Fruit fly (Drosophila melanogaster) whole organism, embryonic: ENCODE results near the gene CG4770.

Source experiments
- CG10431 ChIP-seq: fragments of 200-800 bp; sonication (Bioruptor generic); optimal IDR thresholded peaks from 3 replicates; lab custom pipeline; 2018; ENCODE audit warnings: missing biosample characterization, mild to moderate bottlenecking, missing genetic modification characterization
- CG12104 ChIP-seq: fragments of 200-800 bp; sonication (Bioruptor generic); optimal IDR thresholded peaks from 3 replicates; lab custom pipeline; 2016; ENCODE audit warnings: missing biosample characterization, missing genetic modification characterization
- CG12219 ChIP-seq: fragments of 200-800 bp; sonication (Bioruptor generic); optimal IDR thresholded peaks from 3 replicates; lab custom pipeline; 2018; ENCODE audit warnings: missing biosample characterization, mild to moderate bottlenecking, missing genetic modification characterization
- CG12236 ChIP-seq: fragments of 200-800 bp; sonication (Bioruptor generic); optimal IDR thresholded peaks from 2 replicates; lab custom pipeline; 2016; ENCODE audit warnings: missing biosample characterization, missing genetic modification characterization
- CG13287 ChIP-seq: fragments of 200-800 bp; sonication (Bioruptor generic); IDR thresholded peaks from 2 replicates; pipeline ENCODE4 v1.3.6; 2022; ENCODE audit warnings: missing biosample characterization, missing genetic modification characterization; ENCODE audit not compliant: partially characterized antibody
- CG13775 ChIP-seq: fragments of 200-800 bp; sonication (Bioruptor generic); optimal IDR thresholded peaks from 3 replicates; lab custom pipeline; 2017; ENCODE audit warnings: missing biosample characterization, mild to moderate bottlenecking, missing genetic modification characterization
- CG14860 ChIP-seq: fragments of 200-800 bp; sonication (Bioruptor generic); IDR thresholded peaks from 3 replicates; pipeline ENCODE4 v1.3.6; 2022; ENCODE audit warnings: missing biosample characterization, missing genetic modification characterization; ENCODE audit not compliant: partially characterized antibody
- CG17186 ChIP-seq: fragments of 200-800 bp; sonication (Bioruptor generic); optimal IDR thresholded peaks from 3 replicates; lab custom pipeline; 2017; ENCODE audit warnings: missing biosample characterization, missing genetic modification reagents, missing genetic modification characterization
- CG2129 ChIP-seq: fragments of 200-800 bp; sonication (Bioruptor generic); IDR thresholded peaks from 2 replicates; pipeline ENCODE4 v1.3.6; 2022; ENCODE audit warnings: missing biosample characterization, missing genetic modification characterization; ENCODE audit not compliant: partially characterized antibody
- CG33557 ChIP-seq: fragments of 200-800 bp; sonication (Bioruptor generic); optimal IDR thresholded peaks from 2 replicates; lab custom pipeline; 2019; ENCODE audit warnings: missing biosample characterization, mild to moderate bottlenecking, missing genetic modification characterization, moderate library complexity
- CG3407 ChIP-seq: fragments of 200-800 bp; sonication (Bioruptor generic); optimal IDR thresholded peaks from 2 replicates; lab custom pipeline; 2018; ENCODE audit warnings: missing biosample characterization, mild to moderate bottlenecking, missing genetic modification characterization
- CG42726 ChIP-seq: fragments of 200-800 bp; sonication (Bioruptor generic); IDR thresholded peaks from 2 replicates; pipeline ENCODE4 v1.3.6; 2022; ENCODE audit warnings: missing biosample characterization, missing genetic modification characterization; ENCODE audit not compliant: partially characterized antibody
- CG6254 ChIP-seq: fragments of 200-800 bp; sonication (Bioruptor generic); optimal IDR thresholded peaks from 3 replicates; lab custom pipeline; 2017; ENCODE audit warnings: mild to moderate bottlenecking, missing biosample characterization, missing genetic modification reagents, missing genetic modification characterization
- CG6272 ChIP-seq: fragments of 200-800 bp; sonication (Bioruptor generic); IDR thresholded peaks from 2 replicates; pipeline ENCODE4 v1.3.6; 2022; ENCODE audit warnings: missing biosample characterization, missing genetic modification characterization
- CG6683 ChIP-seq: fragments of 200-800 bp; sonication (Bioruptor generic); optimal IDR thresholded peaks from 2 replicates; lab custom pipeline; 2017; ENCODE audit warnings: missing biosample characterization, mild to moderate bottlenecking, missing genetic modification characterization, missing genetic modification reagents
- CG6854 ChIP-seq: fragments of 200-800 bp; sonication (Bioruptor generic); optimal IDR thresholded peaks from 3 replicates; lab custom pipeline; 2017; ENCODE audit warnings: missing biosample characterization, mild to moderate bottlenecking, missing genetic modification characterization
- CG7372 ChIP-seq: fragments of 200-800 bp; sonication (Bioruptor generic); IDR thresholded peaks from 2 replicates; pipeline ENCODE4 v1.3.6; 2022; ENCODE audit warnings: missing biosample characterization, missing genetic modification characterization
- CG7987 ChIP-seq: fragments of 200-800 bp; sonication (Bioruptor generic); optimal IDR thresholded peaks from 2 replicates; lab custom pipeline; 2018; ENCODE audit warnings: missing biosample characterization, mild to moderate bottlenecking, missing genetic modification characterization, moderate library complexity
- CG9727 ChIP-seq: fragments of 200-800 bp; sonication (Bioruptor generic); optimal IDR thresholded peaks from 3 replicates; lab custom pipeline; 2017; ENCODE audit warnings: missing biosample characterization, mild to moderate bottlenecking, missing genetic modification characterization
- D19B ChIP-seq: fragments of 200-800 bp; sonication (Bioruptor generic); optimal IDR thresholded peaks from 2 replicates; lab custom pipeline; 2017; ENCODE audit warnings: missing biosample characterization, mild to moderate bottlenecking, missing genetic modification characterization
- Doc2 ChIP-seq: fragments of 200-800 bp; sonication (Bioruptor generic); IDR thresholded peaks from 2 replicates; pipeline ENCODE4 v1.3.6; 2022; ENCODE audit warnings: missing biosample characterization, missing genetic modification characterization
- Drgx ChIP-seq: fragments of 200-800 bp; sonication (Bioruptor generic); IDR thresholded peaks from 2 replicates; pipeline ENCODE4 v1.3.6; 2022; ENCODE audit warnings: missing biosample characterization, missing genetic modification characterization
- HLH3B ChIP-seq: fragments of 200-800 bp; sonication (Bioruptor generic); IDR thresholded peaks from 2 replicates; pipeline ENCODE4 v1.3.6; 2022; ENCODE audit warnings: missing biosample characterization, missing genetic modification characterization
- Hey ChIP-seq: fragments of 200-800 bp; sonication (Bioruptor generic); optimal IDR thresholded peaks from 3 replicates; lab custom pipeline; 2018; ENCODE audit warnings: missing biosample characterization, mild to moderate bottlenecking, missing genetic modification characterization
- Mrtf ChIP-seq: fragments of 200-800 bp; sonication (Bioruptor generic); IDR thresholded peaks from 3 replicates; pipeline ENCODE4 v1.3.6; 2022; ENCODE audit warnings: missing biosample characterization, missing genetic modification characterization
- NfI ChIP-seq: fragments of 200-800 bp; sonication (Bioruptor generic); optimal IDR thresholded peaks from 3 replicates; lab custom pipeline; 2018; ENCODE audit warnings: missing biosample characterization, mild to moderate bottlenecking, missing genetic modification characterization, moderate library complexity
- Side ChIP-seq: fragments of 200-800 bp; sonication (Bioruptor generic); optimal IDR thresholded peaks from 2 replicates; lab custom pipeline; 2016; ENCODE audit warnings: missing biosample characterization, missing genetic modification characterization
- Vsx1 ChIP-seq: fragments of 200-800 bp; sonication (Bioruptor generic); optimal IDR thresholded peaks from 2 replicates; lab custom pipeline; 2017; ENCODE audit warnings: missing biosample characterization, mild to moderate bottlenecking, missing genetic modification characterization, missing genetic modification reagents
- Xbp1 ChIP-seq: fragments of 200-800 bp; sonication (Bioruptor generic); optimal IDR thresholded peaks from 3 replicates; lab custom pipeline; 2016; ENCODE audit warnings: missing biosample characterization, mild to moderate bottlenecking, missing genetic modification characterization
- ac ChIP-seq: fragments of 200-800 bp; sonication (Bioruptor generic); optimal IDR thresholded peaks from 3 replicates; lab custom pipeline; 2017; ENCODE audit warnings: missing biosample characterization, mild to moderate bottlenecking, missing genetic modification characterization
- amos ChIP-seq: fragments of 200-800 bp; sonication (Bioruptor generic); IDR thresholded peaks from 2 replicates; pipeline ENCODE4 v1.3.6; 2022; ENCODE audit warnings: missing biosample characterization, missing genetic modification characterization; ENCODE audit not compliant: partially characterized antibody
- chinmo ChIP-seq: fragments of 200-800 bp; sonication (Bioruptor generic); IDR thresholded peaks from 4 replicates; pipeline ENCODE4 v1.3.6; 2022; ENCODE audit warnings: missing biosample characterization, missing genetic modification characterization; ENCODE audit not compliant: partially characterized antibody
- dmrt11E ChIP-seq: fragments of 200-800 bp; sonication (Bioruptor generic); optimal IDR thresholded peaks from 3 replicates; lab custom pipeline; 2018; ENCODE audit warnings: missing biosample characterization, mild to moderate bottlenecking, missing genetic modification characterization, moderate library complexity
- dysf ChIP-seq: fragments of 200-800 bp; sonication (Bioruptor generic); IDR thresholded peaks from 3 replicates; pipeline ENCODE4 v1.3.6; 2022; ENCODE audit warnings: missing biosample characterization, missing genetic modification characterization
- ind ChIP-seq: fragments of 200-800 bp; sonication (Bioruptor generic); optimal IDR thresholded peaks from 3 replicates; lab custom pipeline; 2016; ENCODE audit warnings: missing biosample characterization, missing genetic modification characterization
- klu ChIP-seq: fragments of 200-800 bp; sonication (Bioruptor generic); IDR thresholded peaks from 2 replicates; pipeline ENCODE4 v1.3.6; 2022; ENCODE audit warnings: missing biosample characterization, missing genetic modification characterization
- mam ChIP-seq: fragments of 200-800 bp; sonication (Bioruptor generic); optimal IDR thresholded peaks from 3 replicates; lab custom pipeline; 2016; ENCODE audit warnings: missing biosample characterization, missing genetic modification characterization
- prd ChIP-seq, 3 experiments: fragments of >200 bp in 2 of 3; fragments of 200-800 bp in 1 of 3; sonication (Bioruptor generic) in 1 of 3; optimal IDR thresholded peaks in 2 of 3; IDR thresholded peaks in 1 of 3; 2 replicates in 2 of 3; 3 replicates in 1 of 3; pipeline versions ENCODE4 v1.3.6 to Lab custom; 2017 to 2022; ENCODE audit warnings: missing biosample characterization in 1 of 3, missing genetic modification characterization in 1 of 3
- ranshi ChIP-seq: fragments of 200-800 bp; sonication (Bioruptor generic); IDR thresholded peaks from 2 replicates; pipeline ENCODE4 v1.3.6; 2022; ENCODE audit warnings: missing biosample characterization, missing genetic modification characterization
- row ChIP-seq: fragments of 200-800 bp; sonication (Bioruptor generic); IDR thresholded peaks from 3 replicates; pipeline ENCODE4 v1.3.6; 2022; ENCODE audit warnings: missing biosample characterization, missing genetic modification characterization
- schlank ChIP-seq: fragments of 200-800 bp; sonication (Bioruptor generic); optimal IDR thresholded peaks from 2 replicates; lab custom pipeline; 2018; ENCODE audit warnings: missing biosample characterization, mild to moderate bottlenecking, missing genetic modification characterization
- scrt ChIP-seq: fragments of 200-800 bp; sonication (Bioruptor generic); optimal IDR thresholded peaks from 2 replicates; lab custom pipeline; 2018; ENCODE audit warnings: missing biosample characterization, mild to moderate bottlenecking, missing genetic modification characterization, moderate library complexity
- sens ChIP-seq: fragments of 200-800 bp; sonication (Bioruptor generic); peaks from one replicate; lab custom pipeline; 2016; ENCODE audit warnings: missing biosample characterization, missing genetic modification characterization
- sens-2 ChIP-seq: fragments of 200-800 bp; sonication (Bioruptor generic); IDR thresholded peaks from 2 replicates; pipeline ENCODE4 v1.3.6; 2022; ENCODE audit warnings: missing biosample characterization, missing genetic modification characterization
- shn ChIP-seq: fragments of 200-800 bp; sonication (Bioruptor generic); optimal IDR thresholded peaks from 3 replicates; lab custom pipeline; 2016; ENCODE audit warnings: missing biosample characterization, missing genetic modification characterization
- sima ChIP-seq: fragments of 200-800 bp; sonication (Bioruptor generic); optimal IDR thresholded peaks from 2 replicates; lab custom pipeline; 2016; ENCODE audit warnings: missing biosample characterization, missing genetic modification characterization
- slou ChIP-seq: fragments of 200-800 bp; sonication (Bioruptor generic); optimal IDR thresholded peaks from 3 replicates; lab custom pipeline; 2016; ENCODE audit warnings: missing biosample characterization, missing genetic modification characterization
- slp2 ChIP-seq: fragments of 200-800 bp; sonication (Bioruptor generic); optimal IDR thresholded peaks from 2 replicates; lab custom pipeline; 2016; ENCODE audit warnings: missing biosample characterization, missing genetic modification characterization
- unc-4 ChIP-seq: fragments of 200-800 bp; sonication (Bioruptor generic); IDR thresholded peaks from 2 replicates; pipeline ENCODE4 v1.3.6; 2022; ENCODE audit warnings: missing biosample characterization, missing genetic modification characterization; ENCODE audit not compliant: partially characterized antibody

Gene CG4770

DNA sequence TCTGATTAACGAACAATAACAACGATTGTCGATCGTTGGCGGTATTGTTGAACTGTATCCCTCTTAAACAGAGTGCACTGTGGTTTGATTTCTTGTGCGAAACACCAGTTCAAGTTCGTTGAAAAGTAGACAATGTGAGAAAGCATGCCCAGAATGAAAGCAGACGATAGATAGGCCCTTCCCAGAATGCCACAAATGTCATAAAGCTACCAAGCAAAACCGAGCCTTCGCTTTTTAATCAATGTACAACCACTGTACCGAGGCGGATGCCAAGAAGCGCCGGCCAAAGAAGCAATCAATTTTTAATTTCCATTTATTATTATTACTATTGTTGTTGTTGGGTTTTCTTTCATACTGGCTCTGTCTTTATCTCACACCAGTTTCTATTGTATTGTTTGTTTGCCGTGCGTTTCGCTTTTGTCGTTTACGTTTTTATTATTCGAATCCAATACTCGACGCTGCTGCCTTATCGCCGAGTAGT is 9.4 kb upstream of the CG4770 start (continued):
- peak; percentile 28; the same call in 1 of the 2 replicates for TF ChIP-seq CG13287 (GFP tag; lab: Robert Waterston, UW)
- peak; percentile 53 for TF ChIP-seq Side
- TF ChIP-seq CG6683 (GFP tag; lab: Kevin White, UChicago): peak; percentile 53
- peak; percentile 63 for TF ChIP-seq CG7372 (GFP tag; lab: Robert Waterston, UW)
- no peak for TF ChIP-seq sima (GFP tag; lab: Kevin White, UChicago)
- TF ChIP-seq chinmo (GFP tag; lab: Robert Waterston, UW): 0 out of 4 replicates have a peak, but pooled peaks have one; percentile 10
- TF ChIP-seq CG17186 (GFP tag; lab: Kevin White, UChicago): peak; percentile 57
- peak; percentile 67 for TF ChIP-seq CG12104
- 0 out of 2 replicates have a peak, but pooled peaks have one; percentile 37 for TF ChIP-seq Doc2
- TF ChIP-seq row (GFP tag; lab: Robert Waterston, UW): peak; percentile 88
- TF ChIP-seq CG6272 (GFP tag; lab: Robert Waterston, UW): peak; percentile 58; the same call in 1 of the 2 replicates
- peak; percentile 63 for TF ChIP-seq CG3407 (GFP tag; lab: Kevin White, UChicago)
- peak; percentile 49 for TF ChIP-seq schlank (tag; lab: Kevin White, UChicago)
- TF ChIP-seq CG33557 (GFP tag; lab: Kevin White, UChicago): no peak
- TF ChIP-seq ind: peak; percentile 88
- TF ChIP-seq CG12236: peak; percentile 61
- peak; percentile 82 for TF ChIP-seq Mrtf
- no peak for TF ChIP-seq prd (optimal IDR thresholded peaks at IDR 0.05; lab: Kevin White, UChicago)
- peak; percentile 90 for TF ChIP-seq prd (GFP tag; IDR thresholded peaks at IDR 0.05; lab: Robert Waterston, UW)
- no peak for TF ChIP-seq slou (GFP tag; lab: Kevin White, UChicago)
- TF ChIP-seq CG13775 (GFP tag; lab: Kevin White, UChicago): peak; percentile 68
- peak; percentile 50 for TF ChIP-seq CG6254
- TF ChIP-seq CG9727 (GFP tag; lab: Kevin White, UChicago): peak; percentile 62
- TF ChIP-seq sens: peak; percentile 96
- peak; percentile 90 for TF ChIP-seq dysf
- TF ChIP-seq CG12219 (GFP tag; lab: Kevin White, UChicago): peak; percentile 87
- TF ChIP-seq Drgx (GFP tag; lab: Robert Waterston, UW): peak; percentile 77
- TF ChIP-seq ac: no peak
- TF ChIP-seq ranshi (GFP tag; lab: Robert Waterston, UW): peak; percentile 79
- peak; percentile 35 for TF ChIP-seq CG6854
- peak; percentile 55 for TF ChIP-seq dmrt11E (tag; lab: Kevin White, UChicago)
- peak; percentile 27; the same call in 1 of the 2 replicates for TF ChIP-seq sens-2
- TF ChIP-seq Hey (tag; lab: Kevin White, UChicago): peak; percentile 17
- peak; percentile 54 for TF ChIP-seq scrt (GFP tag; lab: Kevin White, UChicago)
- no peak for TF ChIP-seq unc-4 (GFP tag; lab: Robert Waterston, UW)
- TF ChIP-seq Vsx1 (GFP tag; lab: Kevin White, UChicago): peak; percentile 59
- peak; percentile 87 for TF ChIP-seq HLH3B
- peak; percentile 53; the same call in 1 of the 2 replicates for TF ChIP-seq klu
- peak; percentile 62 for TF ChIP-seq D19B
- peak; percentile 89 for TF ChIP-seq mam (GFP tag; lab: Kevin White, UChicago)
- no peak for TF ChIP-seq CG2129 (GFP tag; lab: Robert Waterston, UW)
- peak; percentile 78 for TF ChIP-seq shn (GFP tag; lab: Kevin White, UChicago)
- no peak for TF ChIP-seq CG42726 (GFP tag; lab: Robert Waterston, UW)
- TF ChIP-seq amos (GFP tag; lab: Robert Waterston, UW): no peak
- peak; percentile 85 for TF ChIP-seq Xbp1 (GFP tag; lab: Kevin White, UChicago)
- no peak for TF ChIP-seq CG10431 (GFP tag; lab: Kevin White, UChicago)
- TF ChIP-seq slp2 (GFP tag; lab: Kevin White, UChicago): peak; percentile 78
- no peak for TF ChIP-seq CG14860 (GFP tag; lab: Robert Waterston, UW)
- peak; percentile 37 for TF ChIP-seq CG7987 (GFP tag; lab: Kevin White, UChicago)
- peak; percentile 81 for TF ChIP-seq NfI (GFP tag; lab: Kevin White, UChicago)
